Fruit fly (Drosophila melanogaster) whole organism, embryonic: ENCODE results near the gene CG17177.

Experiments
- Abd-B ChIP-seq: fragments of 200-800 bp; sonication (Bioruptor generic); optimal IDR thresholded peaks from 2 replicates; lab custom pipeline; 2018; ENCODE audit warnings: missing biosample characterization, mild to moderate bottlenecking, missing genetic modification characterization, moderate library complexity
- Atf3 ChIP-seq: fragments of 200-800 bp; sonication (Bioruptor generic); optimal IDR thresholded peaks from 3 replicates; lab custom pipeline; 2016; ENCODE audit warnings: missing biosample characterization, missing genetic modification characterization
- BEAF-32 ChIP-seq: fragments of 200-800 bp; sonication (Bioruptor generic); optimal IDR thresholded peaks from 3 replicates; lab custom pipeline; 2017; ENCODE audit warnings: missing biosample characterization, missing genetic modification characterization, mild to moderate bottlenecking, moderate library complexity, missing genetic modification reagents
- CG13296 ChIP-seq: fragments of 200-800 bp; sonication (Bioruptor generic); optimal IDR thresholded peaks from 3 replicates; lab custom pipeline; 2018; ENCODE audit warnings: missing biosample characterization, mild to moderate bottlenecking, missing genetic modification characterization
- CG15269 ChIP-seq: fragments of 200-800 bp; sonication (Bioruptor generic); optimal IDR thresholded peaks from 2 replicates; lab custom pipeline; 2018; ENCODE audit warnings: missing biosample characterization, mild to moderate bottlenecking, missing genetic modification characterization, moderate library complexity
- CG1529 ChIP-seq: fragments of 200-800 bp; sonication (Bioruptor generic); optimal IDR thresholded peaks from 3 replicates; lab custom pipeline; 2018; ENCODE audit warnings: missing biosample characterization, missing genetic modification characterization
- CG1602 ChIP-seq: fragments of 200-800 bp; sonication (Bioruptor generic); optimal IDR thresholded peaks from 3 replicates; lab custom pipeline; 2016; ENCODE audit warnings: missing biosample characterization, missing genetic modification characterization
- CG16863 ChIP-seq: fragments of 200-800 bp; sonication (Bioruptor generic); optimal IDR thresholded peaks from 3 replicates; lab custom pipeline; 2016; ENCODE audit warnings: missing biosample characterization, missing genetic modification characterization
- CG17186 ChIP-seq: fragments of 200-800 bp; sonication (Bioruptor generic); optimal IDR thresholded peaks from 3 replicates; lab custom pipeline; 2017; ENCODE audit warnings: missing biosample characterization, missing genetic modification reagents, missing genetic modification characterization
- CG17829 ChIP-seq: fragments of 200-800 bp; optimal IDR thresholded peaks from 2 replicates; lab custom pipeline; 2019; ENCODE audit warnings: missing biosample characterization, mild to moderate bottlenecking, missing genetic modification characterization, moderate library complexity
- CG3838 ChIP-seq: fragments of 200-800 bp; sonication (Bioruptor generic); optimal IDR thresholded peaks from 3 replicates; lab custom pipeline; 2016; ENCODE audit warnings: missing biosample characterization, missing genetic modification characterization
- CG4360 ChIP-seq: fragments of 200-800 bp; sonication (Bioruptor generic); IDR thresholded peaks from 2 replicates; pipeline ENCODE4 v1.3.6; 2022; ENCODE audit warnings: missing biosample characterization, missing genetic modification characterization
- CG5953 ChIP-seq: fragments of 200-800 bp; sonication (Bioruptor generic); IDR thresholded peaks from 2 replicates; pipeline ENCODE4 v1.3.6; 2022; ENCODE audit warnings: missing biosample characterization, missing genetic modification characterization
- CG6689 ChIP-seq: fragments of 200-800 bp; sonication (Bioruptor generic); IDR thresholded peaks from 2 replicates; pipeline ENCODE4 v1.3.6; 2022; ENCODE audit warnings: missing biosample characterization, missing genetic modification characterization
- CG6791 ChIP-seq: fragments of 200-800 bp; sonication (Bioruptor generic); IDR thresholded peaks from 3 replicates; pipeline ENCODE4 v1.3.6; 2022; ENCODE audit warnings: missing biosample characterization, missing genetic modification characterization; ENCODE audit not compliant: partially characterized antibody
- CG7839 ChIP-seq: fragments of 200-800 bp; sonication (Bioruptor generic); optimal IDR thresholded peaks from 3 replicates; lab custom pipeline; 2018; ENCODE audit warnings: missing biosample characterization, mild to moderate bottlenecking, missing genetic modification characterization, moderate library complexity
- CG8765 ChIP-seq: fragments of 200-800 bp; sonication (Bioruptor generic); IDR thresholded peaks from 2 replicates; pipeline ENCODE4 v1.3.6; 2022; ENCODE audit warnings: missing biosample characterization, missing genetic modification characterization
- CG8924 ChIP-seq: fragments of 200-800 bp; optimal IDR thresholded peaks from 3 replicates; lab custom pipeline; 2019; ENCODE audit warnings: missing biosample characterization, mild to moderate bottlenecking, missing genetic modification characterization, moderate library complexity
- CG9817 ChIP-seq: fragments of 200-800 bp; sonication (Bioruptor generic); optimal IDR thresholded peaks from 2 replicates; lab custom pipeline; 2018; ENCODE audit warnings: missing biosample characterization, mild to moderate bottlenecking, missing genetic modification characterization, moderate library complexity
- Dfd ChIP-seq, 2 experiments: fragments of >200 bp; optimal IDR thresholded peaks; 2 replicates each; lab custom pipeline; 2017; ENCODE audit warnings: missing biosample characterization in 2 of 2, missing genetic modification characterization in 2 of 2
- HLH4C ChIP-seq: fragments of 200-800 bp; sonication (Bioruptor generic); IDR thresholded peaks from 3 replicates; pipeline ENCODE4 v1.3.6; 2022; ENCODE audit warnings: missing biosample characterization, missing genetic modification characterization; ENCODE audit not compliant: partially characterized antibody
- HLHmδ ChIP-seq: fragments of 200-800 bp; sonication (Bioruptor generic); optimal IDR thresholded peaks from 2 replicates; lab custom pipeline; 2018; ENCODE audit warnings: missing biosample characterization, mild to moderate bottlenecking, missing genetic modification characterization, moderate library complexity
- HmgZ ChIP-seq: fragments of 200-800 bp; sonication (Bioruptor generic); optimal IDR thresholded peaks from 2 replicates; lab custom pipeline; 2018; ENCODE audit warnings: missing biosample characterization, mild to moderate bottlenecking, missing genetic modification characterization
- Hmr ChIP-seq: fragments of 200-800 bp; sonication (Bioruptor generic); optimal IDR thresholded peaks from 3 replicates; lab custom pipeline; 2017; ENCODE audit warnings: mild to moderate bottlenecking, missing biosample characterization, missing genetic modification reagents, missing genetic modification characterization
- Hsf ChIP-seq: fragments of 200-800 bp; sonication (Bioruptor generic); optimal IDR thresholded peaks from 3 replicates; lab custom pipeline; 2016; ENCODE audit warnings: missing biosample characterization, missing genetic modification characterization
- Opbp ChIP-seq: fragments of 200-800 bp; sonication (Bioruptor generic); IDR thresholded peaks from 3 replicates; pipeline ENCODE4 v1.3.6; 2022; ENCODE audit warnings: missing biosample characterization, missing genetic modification characterization; ENCODE audit not compliant: partially characterized antibody
- Tbp ChIP-seq: fragments of >200 bp; optimal IDR thresholded peaks from 2 replicates; lab custom pipeline; 2018; ENCODE audit warnings: missing biosample characterization, missing genetic modification characterization
- Xrp1 ChIP-seq: fragments of 200-800 bp; sonication (Bioruptor generic); IDR thresholded peaks from 2 replicates; pipeline ENCODE4 v1.3.6; 2022; ENCODE audit warnings: missing biosample characterization, missing genetic modification characterization
- ac ChIP-seq: fragments of 200-800 bp; sonication (Bioruptor generic); optimal IDR thresholded peaks from 3 replicates; lab custom pipeline; 2017; ENCODE audit warnings: missing biosample characterization, mild to moderate bottlenecking, missing genetic modification characterization
- cad ChIP-seq: fragments of >200 bp; optimal IDR thresholded peaks from 2 replicates; lab custom pipeline; 2017; ENCODE audit warnings: missing biosample characterization, missing genetic modification characterization
- cas ChIP-seq: fragments of 200-800 bp; sonication (Bioruptor generic); IDR thresholded peaks from 2 replicates; pipeline ENCODE4 v1.3.6; 2022; ENCODE audit warnings: missing biosample characterization, missing genetic modification characterization
- cg ChIP-seq: fragments of 200-800 bp; sonication (Bioruptor generic); optimal IDR thresholded peaks from 3 replicates; lab custom pipeline; 2019; ENCODE audit warnings: missing biosample characterization, mild to moderate bottlenecking, missing genetic modification characterization, moderate library complexity
- crol ChIP-seq: fragments of 200-800 bp; sonication (Bioruptor generic); IDR thresholded peaks from 2 replicates; pipeline ENCODE4 v1.3.6; 2022; ENCODE audit warnings: missing biosample characterization, missing genetic modification characterization
- dan ChIP-seq: fragments of 200-800 bp; sonication (Bioruptor generic); IDR thresholded peaks from 2 replicates; pipeline ENCODE4 v1.3.6; 2022; ENCODE audit warnings: missing biosample characterization, missing genetic modification characterization
- fd3F ChIP-seq: fragments of 200-800 bp; sonication (Bioruptor generic); optimal IDR thresholded peaks from 2 replicates; lab custom pipeline; 2018; ENCODE audit warnings: missing biosample characterization, mild to moderate bottlenecking, missing genetic modification characterization, moderate library complexity
- kah ChIP-seq: fragments of 200-800 bp; sonication (Bioruptor generic); optimal IDR thresholded peaks from 2 replicates; lab custom pipeline; 2018; ENCODE audit warnings: missing biosample characterization, mild to moderate bottlenecking, missing genetic modification characterization
- klu ChIP-seq: fragments of 200-800 bp; sonication (Bioruptor generic); IDR thresholded peaks from 2 replicates; pipeline ENCODE4 v1.3.6; 2022; ENCODE audit warnings: missing biosample characterization, missing genetic modification characterization
- lab ChIP-seq: fragments of 200-800 bp; sonication (Bioruptor generic); optimal IDR thresholded peaks from 3 replicates; lab custom pipeline; 2017; ENCODE audit warnings: missing biosample characterization, missing genetic modification characterization, mild to moderate bottlenecking, moderate library complexity, missing genetic modification reagents
- lbe ChIP-seq: fragments of 200-800 bp; sonication (Bioruptor generic); optimal IDR thresholded peaks from 2 replicates; lab custom pipeline; 2016; ENCODE audit warnings: missing biosample characterization, mild to moderate bottlenecking, missing genetic modification characterization
- lilli ChIP-seq: fragments of 200-800 bp; sonication (Bioruptor generic); optimal IDR thresholded peaks from 3 replicates; lab custom pipeline; 2016; ENCODE audit warnings: missing biosample characterization, missing genetic modification characterization
- lola ChIP-seq, 3 experiments: fragments of >200 bp in 2 of 3; fragments of 200-800 bp in 1 of 3; sonication (Bioruptor generic) in 1 of 3; optimal IDR thresholded peaks; 2 replicates each; lab custom pipeline; 2017 to 2019; ENCODE audit warnings: missing biosample characterization in 3 of 3, missing genetic modification characterization in 3 of 3, mild to moderate bottlenecking in 1 of 3, moderate library complexity in 1 of 3
- nerfin-2 ChIP-seq: fragments of 200-800 bp; sonication (Bioruptor generic); IDR thresholded peaks from 2 replicates; pipeline ENCODE4 v1.3.6; 2022; ENCODE audit warnings: missing biosample characterization, missing genetic modification characterization; ENCODE audit not compliant: partially characterized antibody
- p53 ChIP-seq: fragments of 200-800 bp; sonication (Bioruptor generic); optimal IDR thresholded peaks from 2 replicates; lab custom pipeline; 2016; ENCODE audit warnings: missing biosample characterization, missing genetic modification characterization
- pfk ChIP-seq: fragments of 200-800 bp; sonication (Bioruptor generic); optimal IDR thresholded peaks from 2 replicates; lab custom pipeline; 2018; ENCODE audit warnings: missing biosample characterization, mild to moderate bottlenecking, missing genetic modification characterization, moderate library complexity
- pita ChIP-seq: fragments of 200-800 bp; sonication (Bioruptor generic); optimal IDR thresholded peaks from 2 replicates; lab custom pipeline; 2017; ENCODE audit warnings: missing biosample characterization, mild to moderate bottlenecking, missing genetic modification characterization
- run ChIP-seq: fragments of 200-800 bp; sonication (Bioruptor generic); optimal IDR thresholded peaks from 3 replicates; lab custom pipeline; 2018; ENCODE audit warnings: missing biosample characterization, mild to moderate bottlenecking, missing genetic modification characterization
- schlank ChIP-seq: fragments of 200-800 bp; sonication (Bioruptor generic); optimal IDR thresholded peaks from 2 replicates; lab custom pipeline; 2018; ENCODE audit warnings: missing biosample characterization, mild to moderate bottlenecking, missing genetic modification characterization
- seq ChIP-seq: fragments of 200-800 bp; sonication (Bioruptor generic); IDR thresholded peaks from 2 replicates; pipeline ENCODE4 v1.3.6; 2022; ENCODE audit warnings: missing biosample characterization, missing genetic modification characterization
- twi ChIP-seq: fragments of 200-800 bp; optimal IDR thresholded peaks from 2 replicates; lab custom pipeline; 2019; ENCODE audit warnings: missing biosample characterization, mild to moderate bottlenecking, missing genetic modification characterization, moderate library complexity
- usp ChIP-seq: fragments of >200 bp; optimal IDR thresholded peaks from 2 replicates; lab custom pipeline; 2017; ENCODE audit warnings: missing biosample characterization, missing genetic modification characterization

CG17177 gene

DNA sequence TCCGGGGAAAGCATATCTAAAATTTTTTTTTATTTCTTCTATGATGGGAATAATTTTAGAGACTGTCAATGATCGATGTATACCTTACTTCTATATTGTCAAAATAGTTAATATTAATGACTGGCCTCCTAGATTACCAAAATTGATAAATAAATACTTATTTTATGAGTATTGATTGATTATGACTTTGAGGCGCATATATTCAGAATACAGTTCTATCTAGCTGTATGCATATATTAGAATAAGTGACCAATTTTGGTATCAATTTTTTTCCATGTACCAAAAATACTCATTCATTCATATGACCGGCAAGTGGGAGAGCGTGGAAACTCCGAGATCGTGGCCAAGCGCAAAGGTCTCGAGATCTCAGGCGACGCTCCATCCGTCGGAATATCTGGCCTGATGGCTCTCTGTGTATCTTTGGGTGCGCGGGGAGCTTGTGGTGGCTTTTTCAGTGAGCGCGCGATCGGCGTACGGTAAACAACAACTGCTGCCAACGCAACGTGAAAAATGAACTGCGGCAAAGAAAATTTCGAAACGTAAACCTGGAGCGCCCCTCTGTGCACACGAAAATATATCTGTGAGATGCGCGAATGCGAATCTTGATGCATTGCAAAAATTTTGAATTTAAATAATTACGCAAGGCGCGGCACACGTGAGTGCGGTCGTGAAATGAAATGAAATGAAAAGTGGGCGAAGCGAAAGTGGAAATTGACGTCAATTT is 28.9 kb downstream of the CG17177 start, which contains the start of the genes CG43121 and ome (continued):
- TF ChIP-seq CG4360 (GFP tag; lab: Robert Waterston, UW) (no peak; the same call in 1 of the 2 replicates), lilli (GFP tag; lab: Kevin White, UChicago) (peak; percentile 18), cg (GFP tag; lab: Kevin White, UChicago) (no peak), CG6791 (GFP tag; lab: Robert Waterston, UW) (no peak), HLH4C (no peak), CG7839 (tag; lab: Kevin White, UChicago) (peak; percentile 28), pita (GFP tag; lab: Kevin White, UChicago) (no peak), Atf3 (GFP tag; lab: Kevin White, UChicago) (no peak), BEAF-32 (no peak), crol (GFP tag; lab: Robert Waterston, UW) (peak; percentile 80), Abd-B (GFP tag; lab: Kevin White, UChicago) (no peak), pfk (GFP tag; lab: Kevin White, UChicago) (peak; percentile 37), seq (GFP tag; lab: Robert Waterston, UW) (no peak), klu (GFP tag; lab: Robert Waterston, UW) (no peak), Opbp (GFP tag; lab: Robert Waterston, UW) (peak; percentile 46; the same call in 1 of the 3 replicates), CG6689 (GFP tag; lab: Robert Waterston, UW) (no peak), nerfin-2 (GFP tag; lab: Robert Waterston, UW) (no peak), twi (tag; lab: Kevin White, UChicago) (no peak), Dfd (GFP tag; optimal IDR thresholded peaks at IDR 0.05; lab: Kevin White, UChicago) (no peak), lola (GFP tag; optimal IDR thresholded peaks at IDR 0.05; lab: Kevin White, UChicago) (no peak), Hsf (no peak), CG17829 (tag; lab: Kevin White, UChicago) (no peak), HLHmδ (no peak), lab (peak; percentile 34), CG1602 (GFP tag; lab: Kevin White, UChicago) (no peak), Tbp (no peak), fd3F (peak; percentile 5), usp (GFP tag; lab: Kevin White, UChicago) (no peak), CG3838 (GFP tag; lab: Kevin White, UChicago) (no peak), CG17186 (no peak), kah (GFP tag; lab: Kevin White, UChicago) (no peak), Xrp1 (peak; percentile 29; the same call in 1 of the 2 replicates), cas (GFP tag; lab: Robert Waterston, UW) (no peak), Hmr (no peak), CG5953 (GFP tag; lab: Robert Waterston, UW) (no peak), run (no peak), lbe (GFP tag; lab: Kevin White, UChicago) (no peak), CG16863 (GFP tag; lab: Kevin White, UChicago) (no peak), cad (no peak), CG8924 (tag; lab: Kevin White, UChicago) (peak; percentile 6), dan (no peak), p53 (GFP tag; lab: Kevin White, UChicago) (peak; percentile 11), HmgZ (tag; lab: Kevin White, UChicago) (no peak), CG13296 (GFP tag; lab: Kevin White, UChicago) (peak; percentile 55), CG9817 (no peak), CG8765 (no peak), CG15269 (tag; lab: Kevin White, UChicago) (peak; percentile 28), CG1529 (GFP tag; lab: Kevin White, UChicago) (peak; percentile 5), ac (GFP tag; lab: Kevin White, UChicago) (no peak), schlank (tag; lab: Kevin White, UChicago) (no peak)
